Worm (Caenorhabditis elegans): ENCODE measurements around the gene C16D9.1.

C16D9.1 gene

DNA sequence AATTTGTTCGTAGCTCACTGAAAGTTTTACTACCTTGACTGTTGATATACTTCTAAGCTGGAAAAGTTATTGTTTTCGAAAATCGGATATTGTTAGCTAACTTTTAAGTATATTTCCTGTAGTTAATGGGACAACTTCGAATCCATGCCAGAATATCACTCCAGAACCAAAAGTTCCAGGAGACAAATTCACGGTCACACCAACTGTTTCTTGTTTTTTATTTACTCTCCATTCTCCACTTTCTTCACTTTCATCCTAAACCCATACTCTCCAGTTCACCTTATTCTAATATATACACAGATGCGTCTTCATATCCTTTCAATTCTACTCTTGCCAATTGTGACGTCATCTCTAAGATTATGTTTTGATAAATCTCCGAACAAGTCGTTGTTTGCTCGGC is at the start of gene C16D9.1:
Gene C16D9.1, plus strand, starts transcription at position 301 of the 400 bp plus-strand sequence.
- no peak for TF ChIP-seq cog-1 (tag; optimal IDR thresholded peaks at IDR 0.05)
- no peak for TF ChIP-seq ztf-23 (GFP tag; IDR thresholded peaks at IDR 0.05)

DNA sequence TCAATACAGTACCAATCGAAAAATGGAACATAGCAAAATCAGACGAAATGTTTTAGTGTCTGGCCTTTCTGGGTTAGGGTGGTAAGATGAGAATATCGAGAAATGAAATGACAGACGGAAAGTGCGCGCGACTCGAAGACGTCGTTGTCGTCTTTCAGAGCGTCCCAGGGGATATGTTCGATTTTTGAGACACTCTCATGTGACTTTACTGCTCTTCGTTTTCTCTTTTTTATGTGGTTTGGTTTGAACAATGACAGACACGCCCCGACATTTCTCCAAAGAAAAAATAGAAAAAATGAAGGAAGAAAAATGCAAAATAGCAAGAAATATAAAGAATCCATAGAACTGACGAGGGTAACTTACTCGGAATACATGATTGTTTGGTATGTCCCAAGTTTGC is 48.6 kb upstream of the C16D9.1 start:
- TF ChIP-seq med-1 (GFP tag; optimal IDR thresholded peaks at IDR 0.05; ENCODE audit: insufficient read depth) (no peak), klf-2 (GFP tag; conservative IDR thresholded peaks at IDR 0.05) (no peak), ztf-23 (GFP tag; IDR thresholded peaks at IDR 0.05) (no peak), flt-1 (GFP tag; IDR thresholded peaks at IDR 0.05) (no peak), ref-1 (GFP tag; conservative IDR thresholded peaks at IDR 0.05) (no peak), T22C8.4 (GFP tag; IDR thresholded peaks at IDR 0.05) (no peak), tab-1 (GFP tag; IDR thresholded peaks at IDR 0.05) (no peak), cog-1 (tag; optimal IDR thresholded peaks at IDR 0.05) (no peak), ztf-29 (GFP tag; IDR thresholded peaks at IDR 0.05) (no peak)

DNA sequence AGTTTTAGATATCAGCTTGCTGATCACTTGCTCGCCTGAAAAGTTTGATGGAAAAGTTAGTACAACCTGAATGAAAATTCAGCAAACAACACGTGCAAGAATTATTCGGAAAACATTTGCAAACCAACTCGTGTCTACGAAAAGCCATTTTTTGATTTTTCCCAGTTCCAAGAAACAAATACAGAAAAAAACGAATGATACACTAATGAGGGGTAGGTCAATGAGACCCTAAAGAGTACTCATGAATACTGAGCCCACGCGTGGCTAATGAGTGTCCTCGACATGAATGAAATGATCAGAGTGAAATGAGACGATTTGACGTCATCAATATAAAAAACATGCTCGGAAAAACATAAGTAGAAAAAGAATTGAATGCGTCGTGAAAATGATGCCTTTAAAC is 47.1 kb upstream of the C16D9.1 start:
- TF ChIP-seq ref-1 (GFP tag; conservative IDR thresholded peaks at IDR 0.05) (no peak), ztf-23 (GFP tag; IDR thresholded peaks at IDR 0.05) (no peak), ztf-29 (GFP tag; IDR thresholded peaks at IDR 0.05) (no peak), tab-1 (GFP tag; IDR thresholded peaks at IDR 0.05) (no peak), klf-2 (GFP tag; conservative IDR thresholded peaks at IDR 0.05) (no peak), T22C8.4 (GFP tag; IDR thresholded peaks at IDR 0.05) (no peak), med-1 (GFP tag; optimal IDR thresholded peaks at IDR 0.05; ENCODE audit: insufficient read depth) (no peak), flt-1 (GFP tag; IDR thresholded peaks at IDR 0.05) (no peak), cog-1 (tag; optimal IDR thresholded peaks at IDR 0.05) (no peak)

DNA sequence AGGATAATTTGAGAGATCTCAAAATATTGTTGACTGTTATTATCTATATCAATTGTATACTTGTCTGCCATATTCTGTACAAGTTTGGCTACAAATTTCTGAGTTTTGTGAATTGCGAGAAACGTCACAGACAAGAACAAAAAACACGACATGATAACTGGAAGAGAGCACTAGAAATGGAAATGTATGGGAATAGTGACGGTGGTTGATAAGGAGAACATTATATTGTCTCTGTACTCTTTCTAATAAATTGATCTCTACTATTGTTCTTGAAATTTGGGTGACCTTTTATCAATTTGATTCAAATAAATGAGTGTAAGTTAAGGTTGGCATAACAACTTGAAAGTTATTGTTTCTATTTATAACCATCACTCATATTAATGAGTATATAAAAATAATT is 46.3 kb upstream of the C16D9.1 start:
- TF ChIP-seq flt-1 (GFP tag; IDR thresholded peaks at IDR 0.05), result no peak
- TF ChIP-seq ref-1 (GFP tag; conservative IDR thresholded peaks at IDR 0.05), result no peak
- TF ChIP-seq ztf-23 (GFP tag; IDR thresholded peaks at IDR 0.05), result no peak
- no peak for TF ChIP-seq ztf-29 (GFP tag; IDR thresholded peaks at IDR 0.05)
- TF ChIP-seq cog-1 (tag; optimal IDR thresholded peaks at IDR 0.05), result no peak
- TF ChIP-seq T22C8.4 (GFP tag; IDR thresholded peaks at IDR 0.05), result no peak
- no peak for TF ChIP-seq med-1 (GFP tag; optimal IDR thresholded peaks at IDR 0.05; ENCODE audit: insufficient read depth)
- no peak for TF ChIP-seq tab-1 (GFP tag; IDR thresholded peaks at IDR 0.05)
- no peak for TF ChIP-seq klf-2 (GFP tag; conservative IDR thresholded peaks at IDR 0.05)

DNA sequence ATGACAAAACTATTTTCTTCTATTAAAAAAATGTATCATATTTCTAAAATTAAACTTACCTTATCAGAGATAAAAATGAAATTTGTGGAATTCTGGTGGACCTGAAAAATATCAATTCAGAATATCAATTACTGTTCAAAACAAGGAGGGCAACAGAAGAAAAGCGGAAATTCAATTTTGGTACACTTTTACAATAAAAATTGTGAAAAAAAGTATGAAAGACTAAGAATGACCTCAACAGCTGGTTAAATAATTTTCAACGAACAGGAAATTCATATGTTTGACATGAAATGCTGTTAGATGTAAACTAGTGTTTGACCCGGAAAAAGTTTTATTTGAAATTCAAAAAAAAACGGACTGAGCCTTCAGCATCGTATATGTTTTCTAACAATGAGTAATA is 45.2 kb upstream of the C16D9.1 start, which contains the start of gene K07C11.7:
Gene K07C11.7, minus strand, starts transcription at position 101 of the 400 bp plus-strand sequence.
- TF ChIP-seq tab-1 (GFP tag; IDR thresholded peaks at IDR 0.05) (no peak), ztf-29 (GFP tag; IDR thresholded peaks at IDR 0.05) (no peak), cog-1 (tag; optimal IDR thresholded peaks at IDR 0.05) (no peak), T22C8.4 (GFP tag; IDR thresholded peaks at IDR 0.05) (no peak), klf-2 (GFP tag; conservative IDR thresholded peaks at IDR 0.05) (no peak), flt-1 (GFP tag; IDR thresholded peaks at IDR 0.05) (no peak), med-1 (GFP tag; optimal IDR thresholded peaks at IDR 0.05; ENCODE audit: insufficient read depth) (no peak), ztf-23 (GFP tag; IDR thresholded peaks at IDR 0.05) (no peak), ref-1 (GFP tag; conservative IDR thresholded peaks at IDR 0.05) (no peak)

DNA sequence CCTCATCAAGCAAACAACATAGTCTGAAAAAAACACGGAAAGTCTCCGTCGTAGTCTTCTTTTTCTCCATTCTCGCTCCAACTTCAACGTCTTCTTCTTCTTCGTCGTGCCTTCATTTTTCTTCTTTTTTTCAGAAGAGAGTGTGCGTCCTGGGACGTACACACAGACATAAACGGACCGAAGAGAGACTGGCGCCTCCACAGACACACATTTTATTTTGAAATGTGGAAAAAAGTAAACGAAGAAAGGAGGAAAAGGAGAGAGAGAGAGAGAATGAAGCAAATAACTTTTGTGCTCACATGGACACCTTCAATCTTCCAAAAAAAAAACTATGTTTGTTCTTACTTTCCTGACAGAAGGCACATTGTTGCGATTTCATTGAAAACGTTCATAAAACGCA is 44.0 kb upstream of the C16D9.1 start:
- TF ChIP-seq tab-1 (GFP tag; IDR thresholded peaks at IDR 0.05), result no peak
- TF ChIP-seq T22C8.4 (GFP tag; IDR thresholded peaks at IDR 0.05), result no peak

DNA sequence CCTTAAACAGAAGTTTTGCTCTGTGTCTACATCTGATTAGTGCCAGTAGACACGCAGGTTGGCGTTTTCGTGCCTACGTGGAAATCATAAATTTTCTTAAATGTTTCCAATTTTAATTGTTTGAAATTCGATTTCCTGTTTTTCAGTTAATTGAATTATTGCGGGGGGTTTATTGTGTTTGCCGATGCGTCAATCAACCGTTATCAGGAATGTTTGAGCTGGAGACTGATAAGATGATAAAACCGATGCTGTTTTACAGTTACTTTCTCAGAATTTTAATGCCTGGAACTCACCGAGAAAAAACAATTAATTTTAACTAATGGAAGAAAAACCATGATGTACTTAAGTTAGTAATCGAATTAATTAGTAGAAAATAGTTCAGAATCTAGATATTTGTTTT is 42.0 kb upstream of the C16D9.1 start:
- TF ChIP-seq klf-2 (GFP tag; conservative IDR thresholded peaks at IDR 0.05) (no peak), ztf-23 (GFP tag; IDR thresholded peaks at IDR 0.05) (no peak), med-1 (GFP tag; optimal IDR thresholded peaks at IDR 0.05; ENCODE audit: insufficient read depth) (no peak), ref-1 (GFP tag; conservative IDR thresholded peaks at IDR 0.05) (no peak), tab-1 (GFP tag; IDR thresholded peaks at IDR 0.05) (no peak), ztf-29 (GFP tag; IDR thresholded peaks at IDR 0.05) (no peak), flt-1 (GFP tag; IDR thresholded peaks at IDR 0.05) (no peak), T22C8.4 (GFP tag; IDR thresholded peaks at IDR 0.05) (no peak), cog-1 (tag; optimal IDR thresholded peaks at IDR 0.05) (no peak)

DNA sequence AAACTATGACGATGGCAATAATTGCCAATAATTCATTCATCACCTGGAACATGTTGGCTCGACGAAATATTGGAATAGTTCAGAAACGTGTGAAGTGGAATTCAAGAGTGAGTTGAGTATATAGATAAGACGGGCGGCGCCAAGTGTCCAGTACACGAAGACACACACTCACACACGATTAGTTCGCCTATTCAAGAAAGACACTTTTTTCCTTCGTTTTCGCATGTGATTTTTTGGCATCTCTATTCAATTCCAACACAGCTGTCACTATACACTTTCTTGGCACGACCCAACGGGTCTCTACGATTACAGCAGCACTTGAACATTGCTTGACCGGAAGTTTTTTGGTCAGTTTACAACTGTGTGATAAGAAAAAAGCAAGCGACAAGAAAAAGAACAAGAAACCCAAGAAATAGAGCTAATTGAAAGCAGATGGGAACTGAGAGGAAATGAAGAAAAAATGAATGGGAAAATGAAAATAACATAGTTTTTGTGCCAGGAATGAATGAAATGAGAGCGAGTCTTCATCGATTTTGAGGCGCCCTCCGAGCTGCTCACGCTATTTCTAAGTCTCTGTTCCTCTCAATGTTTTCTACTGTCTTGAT is 41.4 kb upstream of the C16D9.1 start, which contains the start of gene K07C11.8:
Gene K07C11.8, minus strand, starts transcription at position 224 of the 605 bp plus-strand sequence.
- TF ChIP-seq cog-1 (tag; optimal IDR thresholded peaks at IDR 0.05), result no peak
- TF ChIP-seq T22C8.4 (GFP tag; IDR thresholded peaks at IDR 0.05), result no peak
- no peak for TF ChIP-seq ztf-23 (GFP tag; IDR thresholded peaks at IDR 0.05)
- TF ChIP-seq med-1 (GFP tag; optimal IDR thresholded peaks at IDR 0.05; ENCODE audit: insufficient read depth), result no peak
- no peak for TF ChIP-seq ztf-29 (GFP tag; IDR thresholded peaks at IDR 0.05)
- no peak for TF ChIP-seq klf-2 (GFP tag; conservative IDR thresholded peaks at IDR 0.05)
- no peak for TF ChIP-seq flt-1 (GFP tag; IDR thresholded peaks at IDR 0.05)
- no peak for TF ChIP-seq tab-1 (GFP tag; IDR thresholded peaks at IDR 0.05)
- no peak for TF ChIP-seq ref-1 (GFP tag; conservative IDR thresholded peaks at IDR 0.05)

DNA sequence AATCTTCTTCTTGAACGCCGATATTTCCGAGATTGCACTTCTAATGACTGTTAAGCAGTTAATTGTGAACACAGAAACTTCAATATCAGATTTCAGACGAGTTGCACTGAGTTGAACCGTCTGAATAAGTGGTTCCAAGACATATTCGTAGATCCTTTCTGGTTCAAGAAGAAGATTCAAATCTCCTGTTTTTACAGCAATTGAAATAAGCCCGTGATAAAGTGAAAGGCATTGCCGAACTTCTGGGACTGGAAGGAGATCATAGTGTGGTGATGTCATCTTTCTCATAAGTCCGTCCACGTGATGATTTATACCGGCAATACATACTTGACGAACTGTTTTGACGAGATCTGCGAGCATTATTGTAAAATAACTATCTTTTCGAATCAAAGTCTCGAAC is 39.6 kb upstream of the C16D9.1 start:
- TF ChIP-seq ztf-29 (GFP tag; IDR thresholded peaks at IDR 0.05) (no peak), ztf-23 (GFP tag; IDR thresholded peaks at IDR 0.05) (no peak), ref-1 (GFP tag; conservative IDR thresholded peaks at IDR 0.05) (no peak), klf-2 (GFP tag; conservative IDR thresholded peaks at IDR 0.05) (no peak), T22C8.4 (GFP tag; IDR thresholded peaks at IDR 0.05) (no peak), med-1 (GFP tag; optimal IDR thresholded peaks at IDR 0.05; ENCODE audit: insufficient read depth) (no peak), cog-1 (tag; optimal IDR thresholded peaks at IDR 0.05) (no peak), flt-1 (GFP tag; IDR thresholded peaks at IDR 0.05) (no peak), tab-1 (GFP tag; IDR thresholded peaks at IDR 0.05) (no peak)

DNA sequence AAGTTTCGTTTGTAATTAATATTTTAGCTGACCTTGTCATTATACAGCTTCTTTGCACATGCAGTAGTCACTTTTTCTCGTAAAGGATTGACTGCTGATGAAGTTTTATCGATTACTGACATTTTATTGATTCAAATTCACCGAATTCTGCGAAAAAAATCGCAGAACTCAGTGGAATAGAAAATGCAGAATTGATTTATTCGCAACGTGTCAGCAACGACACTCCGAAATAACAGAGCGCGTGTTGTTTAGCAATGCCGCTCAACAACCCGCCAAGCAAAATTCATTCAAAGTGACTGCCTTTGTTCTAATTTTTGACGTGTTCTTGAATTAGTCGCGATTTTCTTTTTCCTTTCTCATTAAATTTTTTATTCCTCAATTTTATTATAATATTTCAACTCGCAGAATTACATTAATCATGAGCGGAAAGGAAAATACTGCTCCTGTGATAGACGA is 38.0 kb upstream of the C16D9.1 start, which contains the start of the genes cogc-6 and air-1:
Gene cogc-6, minus strand, starts transcription at position 234 of the 456 bp plus-strand sequence.
Gene air-1, plus strand, starts transcription at position 406 of the 456 bp plus-strand sequence.
- TF ChIP-seq ztf-29 (GFP tag; IDR thresholded peaks at IDR 0.05), result no peak
- TF ChIP-seq cog-1 (tag; optimal IDR thresholded peaks at IDR 0.05), result no peak
- no peak for TF ChIP-seq ref-1 (GFP tag; conservative IDR thresholded peaks at IDR 0.05)
- TF ChIP-seq klf-2 (GFP tag; conservative IDR thresholded peaks at IDR 0.05), result no peak
- TF ChIP-seq ztf-23 (GFP tag; IDR thresholded peaks at IDR 0.05), result no peak
- TF ChIP-seq tab-1 (GFP tag; IDR thresholded peaks at IDR 0.05), result no peak
- no peak for TF ChIP-seq T22C8.4 (GFP tag; IDR thresholded peaks at IDR 0.05)
- no peak for TF ChIP-seq med-1 (GFP tag; optimal IDR thresholded peaks at IDR 0.05; ENCODE audit: insufficient read depth)
- TF ChIP-seq flt-1 (GFP tag; IDR thresholded peaks at IDR 0.05), result no peak
